Fruit fly (Drosophila melanogaster): ENCODE results near the gene CRMP.

Gene CRMP

dm6 chr3R:5612372-5613113 lies 41.6 kb downstream of the CRMP start, which contains the start of gene Rga:
Gene Rga, minus strand, starts transcription at chr3R:5613112.
- TF ChIP-seq eg (GFP tag; IDR thresholded peaks at IDR 0.05) (no peak), CG10631 (GFP tag; optimal IDR thresholded peaks at IDR 0.05) (no peak), esn (GFP tag; optimal IDR thresholded peaks at IDR 0.05) (no peak), topi (GFP tag; optimal IDR thresholded peaks at IDR 0.05) (no peak), Eip78C (GFP tag) (peak; percentile 48), vri (GFP tag; optimal IDR thresholded peaks at IDR 0.05) (peak; percentile 31), CG6854 (GFP tag; optimal IDR thresholded peaks at IDR 0.05) (peak; percentile 22), CG8632 (GFP tag; optimal IDR thresholded peaks at IDR 0.05) (no peak), CG8319 (GFP tag; optimal IDR thresholded peaks at IDR 0.05) (no peak), Hr4 (GFP tag; optimal IDR thresholded peaks at IDR 0.05) (no peak), Sox14 (GFP tag; optimal IDR thresholded peaks at IDR 0.05) (peak; percentile 67), CG15336 (GFP tag; IDR thresholded peaks at IDR 0.05) (no peak), CG31627 (GFP tag; optimal IDR thresholded peaks at IDR 0.05) (no peak), CG11294 (GFP tag; IDR thresholded peaks at IDR 0.05) (no peak), pdm3 (GFP tag; optimal IDR thresholded peaks at IDR 0.05) (no peak), CG6163 (GFP tag; IDR thresholded peaks at IDR 0.05) (no peak), Hr39 (GFP tag; optimal IDR thresholded peaks at IDR 0.05) (no peak), CG10669 (GFP tag; optimal IDR thresholded peaks at IDR 0.05) (no peak), Lpt (GFP tag; optimal IDR thresholded peaks at IDR 0.05) (no peak), fd59A (GFP tag; optimal IDR thresholded peaks at IDR 0.05) (no peak), achi (GFP tag; optimal IDR thresholded peaks at IDR 0.05) (no peak), fd85E (GFP tag; optimal IDR thresholded peaks at IDR 0.05) (peak; percentile 28), Met (GFP tag; optimal IDR thresholded peaks at IDR 0.05) (no peak), ss (GFP tag; optimal IDR thresholded peaks at IDR 0.05) (peak; percentile 33 to 38), spab (GFP tag; optimal IDR thresholded peaks at IDR 0.05) (no peak), CG6276 (GFP tag; optimal IDR thresholded peaks at IDR 0.05) (no peak), Gug (GFP tag; IDR thresholded peaks at IDR 0.05) (no peak), cyc (GFP tag; optimal IDR thresholded peaks at IDR 0.05) (no peak), svp (GFP tag) (peak; percentile 86), CG9139 (GFP tag; optimal IDR thresholded peaks at IDR 0.05) (peak; percentile 54), CG1621 (tag; optimal IDR thresholded peaks at IDR 0.05) (no peak), OdsH (GFP tag; optimal IDR thresholded peaks at IDR 0.05) (no peak), CG11902 (GFP tag; optimal IDR thresholded peaks at IDR 0.05) (no peak), Blimp-1 (GFP tag; optimal IDR thresholded peaks at IDR 0.05) (no peak), CG6792 (GFP tag; optimal IDR thresholded peaks at IDR 0.05) (no peak), CG3032 (tag; optimal IDR thresholded peaks at IDR 0.05) (no peak), Smox (GFP tag; optimal IDR thresholded peaks at IDR 0.05) (no peak), CG16779 (tag; optimal IDR thresholded peaks at IDR 0.05) (no peak), Sox15 (GFP tag; optimal IDR thresholded peaks at IDR 0.05) (no peak)

dm6 chr3R:5613114-5613443 lies 42.2 kb downstream of the CRMP start, which contains the start of gene Atu:
Gene Atu, plus strand, starts transcription at chr3R:5613358.
- TF ChIP-seq CG3032 (tag; optimal IDR thresholded peaks at IDR 0.05) (no peak), lz (GFP tag; optimal IDR thresholded peaks at IDR 0.05) (peak; percentile 29), spab (GFP tag; optimal IDR thresholded peaks at IDR 0.05) (no peak), eg (GFP tag; IDR thresholded peaks at IDR 0.05) (no peak), Hr39 (GFP tag; optimal IDR thresholded peaks at IDR 0.05) (peak; percentile 23), Sox14 (GFP tag; optimal IDR thresholded peaks at IDR 0.05) (peak; percentile 55), CG8632 (GFP tag; optimal IDR thresholded peaks at IDR 0.05) (no peak), CG6276 (GFP tag; optimal IDR thresholded peaks at IDR 0.05) (no peak), svp (GFP tag) (peak; percentile 65), salr (GFP tag; optimal IDR thresholded peaks at IDR 0.05) (no peak), fd59A (GFP tag; optimal IDR thresholded peaks at IDR 0.05) (no peak), CG34406 (GFP tag; optimal IDR thresholded peaks at IDR 0.05) (no peak), vri (GFP tag; optimal IDR thresholded peaks at IDR 0.05) (no peak), Eip75B (GFP tag; optimal IDR thresholded peaks at IDR 0.05) (peak; percentile 26), achi (GFP tag; optimal IDR thresholded peaks at IDR 0.05) (peak; percentile 11), esn (GFP tag; optimal IDR thresholded peaks at IDR 0.05) (peak; percentile 46), CG15336 (GFP tag; IDR thresholded peaks at IDR 0.05) (no peak), CG6163 (GFP tag; IDR thresholded peaks at IDR 0.05) (no peak), Eip78C (GFP tag) (no peak), CG16779 (tag; optimal IDR thresholded peaks at IDR 0.05) (no peak), dac (GFP tag; optimal IDR thresholded peaks at IDR 0.05) (no peak), CG31627 (GFP tag; optimal IDR thresholded peaks at IDR 0.05) (peak; percentile 32), Met (GFP tag; optimal IDR thresholded peaks at IDR 0.05) (peak; percentile 17), CG7368 (GFP tag; optimal IDR thresholded peaks at IDR 0.05) (no peak), fkh (GFP tag; optimal IDR thresholded peaks at IDR 0.05) (peak; percentile 86), CG1621 (tag; optimal IDR thresholded peaks at IDR 0.05) (no peak), net (GFP tag; optimal IDR thresholded peaks at IDR 0.05) (no peak), cyc (GFP tag; optimal IDR thresholded peaks at IDR 0.05) (peak; percentile 6), CG6854 (GFP tag; optimal IDR thresholded peaks at IDR 0.05) (no peak), CG4318 (GFP tag; optimal IDR thresholded peaks at IDR 0.05) (no peak)
